Worm (Caenorhabditis elegans) whole organism, late embryonic: Measurements from ENCODE around the gene znf-593.

Experiments
- C08G9.2 ChIP-seq: sonication (generic microtip); optimal IDR thresholded peaks from 2 replicates; lab custom pipeline; 2016; ENCODE audit warnings: mild to moderate bottlenecking, missing genetic modification characterization, moderate library complexity, missing compliant biosample characterization
- C38D4.7 ChIP-seq: fragments of 200-800 bp; sonication (Bioruptor generic); optimal IDR thresholded peaks from 2 replicates; lab custom pipeline; 2018; ENCODE audit warnings: mild to moderate bottlenecking, missing genetic modification characterization, moderate library complexity, missing compliant biosample characterization
- F13H6.1 ChIP-seq: sonication (generic microtip); optimal IDR thresholded peaks from 2 replicates; lab custom pipeline; 2016; ENCODE audit warnings: missing genetic modification characterization, missing compliant biosample characterization
- K02D7.2 ChIP-seq: sonication (generic microtip); optimal IDR thresholded peaks from 2 replicates; lab custom pipeline; 2017; ENCODE audit warnings: mild to moderate bottlenecking, missing genetic modification characterization, missing compliant biosample characterization
- Y22D7AL.16 ChIP-seq: sonication (generic microtip); optimal IDR thresholded peaks from 2 replicates; lab custom pipeline; 2016; ENCODE audit warnings: missing genetic modification characterization, missing compliant biosample characterization
- ceh-2 ChIP-seq: sonication (generic microtip); optimal IDR thresholded peaks from 2 replicates; lab custom pipeline; 2016; ENCODE audit warnings: missing genotype, missing genetic modification characterization, missing compliant biosample characterization
- ceh-22 ChIP-seq: sonication (generic microtip); optimal IDR thresholded peaks from 2 replicates; lab custom pipeline; 2017; ENCODE audit warnings: missing biosample characterization, missing genetic modification characterization
- ceh-24 ChIP-seq: sonication (generic microtip); optimal IDR thresholded peaks from 2 replicates; lab custom pipeline; 2016; ENCODE audit warnings: mild to moderate bottlenecking, missing genetic modification characterization, missing compliant biosample characterization
- ceh-30 ChIP-seq: fragments of 150-350 bp; optimal IDR thresholded peaks from 2 replicates; lab custom pipeline; 2014; ENCODE audit warnings: missing biosample characterization, missing genetic modification characterization
- ceh-34 ChIP-seq: sonication (generic microtip); optimal IDR thresholded peaks from 2 replicates; lab custom pipeline; 2016; ENCODE audit warnings: mild to moderate bottlenecking, missing genetic modification characterization, missing compliant biosample characterization
- ceh-48 ChIP-seq: sonication (generic microtip); optimal IDR thresholded peaks from 2 replicates; lab custom pipeline; 2016; ENCODE audit warnings: missing genetic modification characterization, inconsistent platforms, missing compliant biosample characterization
- ceh-9 ChIP-seq: sonication (generic microtip); optimal IDR thresholded peaks from 2 replicates; lab custom pipeline; 2016; ENCODE audit warnings: mild to moderate bottlenecking, missing genetic modification characterization, inconsistent platforms, missing compliant biosample characterization
- elt-4 ChIP-seq: sonication (generic microtip); optimal IDR thresholded peaks from 2 replicates; lab custom pipeline; 2016; ENCODE audit warnings: missing genetic modification characterization, missing compliant biosample characterization
- eyg-1 ChIP-seq: sonication (generic microtip); optimal IDR thresholded peaks from 2 replicates; lab custom pipeline; 2016; ENCODE audit warnings: missing genotype, missing genetic modification characterization, missing compliant biosample characterization
- fax-1 ChIP-seq: sonication (generic microtip); optimal IDR thresholded peaks from 2 replicates; lab custom pipeline; 2016; ENCODE audit warnings: missing genotype, missing genetic modification characterization, missing compliant biosample characterization
- fkh-10 ChIP-seq: fragments of 150-350 bp; optimal IDR thresholded peaks from 2 replicates; lab custom pipeline; 2014; ENCODE audit warnings: missing biosample characterization, missing genetic modification reagents, missing genetic modification characterization
- gmeb-2 ChIP-seq: sonication (generic microtip); optimal IDR thresholded peaks from 2 replicates; lab custom pipeline; 2016; ENCODE audit warnings: missing genetic modification characterization, inconsistent platforms, missing compliant biosample characterization
- hlh-30 ChIP-seq: sonication (generic microtip); optimal IDR thresholded peaks from 2 replicates; lab custom pipeline; 2017; ENCODE audit warnings: antibody characterized with exemption, missing genetic modification characterization, missing compliant biosample characterization; ENCODE audit not compliant: insufficient read depth
- hlh-6 ChIP-seq: sonication (generic microtip); optimal IDR thresholded peaks from 2 replicates; lab custom pipeline; 2016; ENCODE audit warnings: missing genotype, missing genetic modification characterization, missing compliant biosample characterization
- hlh-8 ChIP-seq: sonication (generic microtip); optimal IDR thresholded peaks from 2 replicates; lab custom pipeline; 2016; ENCODE audit warnings: missing genotype, missing genetic modification characterization, missing compliant biosample characterization
- lim-6 ChIP-seq: sonication (generic microtip); optimal IDR thresholded peaks from 2 replicates; lab custom pipeline; 2016; ENCODE audit warnings: missing genetic modification characterization, missing compliant biosample characterization
- lin-11 ChIP-seq: fragments of 200-800 bp; sonication (Bioruptor generic); optimal IDR thresholded peaks from 2 replicates; lab custom pipeline; 2018; ENCODE audit warnings: mild to moderate bottlenecking, missing genetic modification characterization, missing compliant biosample characterization
- madf-2 ChIP-seq: sonication (generic microtip); optimal IDR thresholded peaks from 2 replicates; lab custom pipeline; 2017; ENCODE audit warnings: missing genetic modification characterization, missing compliant biosample characterization
- nfya-1 ChIP-seq: sonication (generic microtip); optimal IDR thresholded peaks from 2 replicates; lab custom pipeline; 2017; ENCODE audit warnings: missing genetic modification characterization, mild to moderate bottlenecking, missing compliant biosample characterization, antibody characterized with exemption, moderate library complexity
- nhr-11 ChIP-seq: fragments of 150-350 bp; optimal IDR thresholded peaks from 2 replicates; lab custom pipeline; 2014; ENCODE audit warnings: missing biosample characterization, missing genetic modification characterization
- npax-4 ChIP-seq: sonication (generic microtip); optimal IDR thresholded peaks from 2 replicates; lab custom pipeline; 2016; ENCODE audit warnings: missing genetic modification characterization, missing compliant biosample characterization
- odd-2 ChIP-seq: sonication (generic microtip); optimal IDR thresholded peaks from 2 replicates; lab custom pipeline; 2017; ENCODE audit warnings: antibody characterized with exemption, mild to moderate bottlenecking, missing genetic modification characterization, missing compliant biosample characterization
- pax-1 ChIP-seq: fragments of 150-350 bp; optimal IDR thresholded peaks from 2 replicates; lab custom pipeline; 2014; ENCODE audit warnings: missing biosample characterization, missing genetic modification characterization
- pha-4 ChIP-seq: fragments of 150-350 bp; optimal IDR thresholded peaks from 2 replicates; lab custom pipeline; 2018; ENCODE audit warnings: missing biosample characterization, missing genetic modification reagents, missing genetic modification characterization
- sdc-2 ChIP-seq: sonication (generic microtip); optimal IDR thresholded peaks from 2 replicates; lab custom pipeline; 2016; ENCODE audit warnings: missing genotype, missing genetic modification characterization, missing compliant biosample characterization
- sox-2 ChIP-seq: fragments of 200-800 bp; sonication (Bioruptor generic); IDR thresholded peaks from 2 replicates; pipeline ENCODE4 v1.3.6; 2022; ENCODE audit warnings: missing genetic modification reagents, missing genetic modification characterization, missing compliant biosample characterization
- syd-9 ChIP-seq: sonication (generic microtip); optimal IDR thresholded peaks from 2 replicates; lab custom pipeline; 2016; ENCODE audit warnings: mild to moderate bottlenecking, missing genetic modification characterization, moderate library complexity, missing compliant biosample characterization
- tbx-2 ChIP-seq: sonication (generic microtip); optimal IDR thresholded peaks from 2 replicates; lab custom pipeline; 2016; ENCODE audit warnings: missing genetic modification characterization, missing compliant biosample characterization
- ttx-3 ChIP-seq: sonication (generic microtip); optimal IDR thresholded peaks from 2 replicates; lab custom pipeline; 2016; ENCODE audit warnings: missing genetic modification reagents, missing genetic modification characterization, missing compliant biosample characterization
- unc-3 ChIP-seq, 2 experiments: fragments of 200-800 bp in 1 of 2; sonication (Bioruptor generic) in 1 of 2; sonication (generic microtip) in 1 of 2; conservative IDR thresholded peaks in 1 of 2; optimal IDR thresholded peaks in 1 of 2; 2 replicates each; pipeline versions ENCODE4 v1.3.6 to Lab custom; 2016 to 2022; ENCODE audit warnings: missing compliant biosample characterization in 2 of 2, missing genetic modification characterization in 2 of 2, missing genetic modification reagents in 1 of 2
- unc-42 ChIP-seq: sonication (generic microtip); optimal IDR thresholded peaks from 2 replicates; lab custom pipeline; 2016; ENCODE audit warnings: missing genotype, missing genetic modification characterization, missing compliant biosample characterization
- unc-55 ChIP-seq: sonication (generic microtip); optimal IDR thresholded peaks from 2 replicates; lab custom pipeline; 2017; ENCODE audit warnings: missing biosample characterization, missing genetic modification reagents, missing genetic modification characterization
- zip-5 ChIP-seq: sonication (generic microtip); optimal IDR thresholded peaks from 2 replicates; lab custom pipeline; 2016; ENCODE audit warnings: missing genetic modification characterization, missing compliant biosample characterization

The znf-593 gene

ce11 chrIII:11935032-11935947, 16.8 kb upstream of the znf-593 start (continued):
- TF ChIP-seq hlh-30 (tag; lab: Kevin White, UChicago): no peak
- no peak for TF ChIP-seq elt-4 (tag; lab: Kevin White, UChicago)
- TF ChIP-seq npax-4 (tag; lab: Kevin White, UChicago): no peak
- no peak for TF ChIP-seq unc-3 (GFP tag; conservative IDR thresholded peaks at IDR 0.05; lab: Robert Waterston, UW)
- TF ChIP-seq unc-3 (tag; optimal IDR thresholded peaks at IDR 0.05; lab: Kevin White, UChicago): no peak
- no peak for TF ChIP-seq hlh-8 (tag; lab: Kevin White, UChicago)
- no peak for TF ChIP-seq ceh-22
- TF ChIP-seq ceh-30 (tag; lab: Kevin White, UChicago): no peak
- no peak for TF ChIP-seq C38D4.7
- no peak for TF ChIP-seq hlh-6 (tag; lab: Kevin White, UChicago)
- TF ChIP-seq unc-42 (tag; lab: Kevin White, UChicago): peak; percentile 57
- TF ChIP-seq C08G9.2 (tag; lab: Kevin White, UChicago): no peak
- peak; percentile 93 for TF ChIP-seq unc-55
- TF ChIP-seq nfya-1 (tag; lab: Kevin White, UChicago): peak; percentile 99
- TF ChIP-seq sdc-2 (tag; lab: Kevin White, UChicago): no peak
- no peak for TF ChIP-seq ceh-2
- no peak for TF ChIP-seq zip-5
- no peak for TF ChIP-seq fkh-10 (GFP tag; lab: Kevin White, UChicago)
- no peak for TF ChIP-seq Y22D7AL.16 (tag; lab: Kevin White, UChicago)
- no peak for TF ChIP-seq lin-11 (tag; lab: Kevin White, UChicago)

ce11 chrIII:11933539-11933938, 15.0 kb upstream of the znf-593 start, which contains the start of gene dolk-1:
dolk-1 (minus strand) TSS chrIII:11933639.
- TF ChIP-seq lim-6 (tag; lab: Kevin White, UChicago): no peak
- no peak for TF ChIP-seq ceh-9 (tag; lab: Kevin White, UChicago)
- TF ChIP-seq syd-9 (tag; lab: Kevin White, UChicago): no peak
- no peak for TF ChIP-seq nhr-11
- no peak for TF ChIP-seq tbx-2 (tag; lab: Kevin White, UChicago)

ce11 chrIII:11931960-11932359, 13.4 kb upstream of the znf-593 start:
- no peak for TF ChIP-seq fax-1 (tag; lab: Kevin White, UChicago)
- TF ChIP-seq ceh-24 (tag; lab: Kevin White, UChicago): no peak
- no peak for TF ChIP-seq sox-2 (GFP tag; lab: Robert Waterston, UW)
- TF ChIP-seq zip-5: no peak
- no peak for TF ChIP-seq pax-1
- no peak for TF ChIP-seq elt-4 (tag; lab: Kevin White, UChicago)
- TF ChIP-seq C08G9.2 (tag; lab: Kevin White, UChicago): no peak
- no peak for TF ChIP-seq madf-2
- no peak for TF ChIP-seq eyg-1 (tag; lab: Kevin White, UChicago)
- TF ChIP-seq unc-55: no peak

- no peak for TF ChIP-seq hlh-8 (tag; lab: Kevin White, UChicago)
Measured at ce11 chrIII:11930899-11931298, 12.4 kb upstream of the znf-593 start.

- TF ChIP-seq lim-6 (tag; lab: Kevin White, UChicago): no peak
- no peak for TF ChIP-seq fax-1 (tag; lab: Kevin White, UChicago)
- no peak for TF ChIP-seq F13H6.1 (tag; lab: Kevin White, UChicago)
- no peak for TF ChIP-seq pha-4 (tag; lab: Kevin White, UChicago)
- TF ChIP-seq eyg-1 (tag; lab: Kevin White, UChicago): no peak
- no peak for TF ChIP-seq sdc-2 (tag; lab: Kevin White, UChicago)
- no peak for TF ChIP-seq unc-55
- TF ChIP-seq hlh-6 (tag; lab: Kevin White, UChicago): no peak
- no peak for TF ChIP-seq ceh-2
- TF ChIP-seq K02D7.2 (tag; lab: Kevin White, UChicago): no peak
- TF ChIP-seq npax-4 (tag; lab: Kevin White, UChicago): no peak
- no peak for TF ChIP-seq odd-2
- TF ChIP-seq ceh-48 (tag; lab: Kevin White, UChicago): no peak
- TF ChIP-seq ceh-34 (tag; lab: Kevin White, UChicago): no peak
- no peak for TF ChIP-seq C38D4.7
- TF ChIP-seq ceh-24 (tag; lab: Kevin White, UChicago): no peak
- no peak for TF ChIP-seq gmeb-2 (tag; lab: Kevin White, UChicago)
- no peak for TF ChIP-seq ttx-3 (tag; lab: Kevin White, UChicago)
- TF ChIP-seq unc-42 (tag; lab: Kevin White, UChicago): no peak
Measured at ce11 chrIII:11923586-11923985, 5.1 kb upstream of the znf-593 start, which contains the start of gene nft-1. nft-1 (plus strand) TSS chrIII:11923886.
